Worm (Caenorhabditis elegans): Measurements from ENCODE around the gene nkat-3.

DNA sequence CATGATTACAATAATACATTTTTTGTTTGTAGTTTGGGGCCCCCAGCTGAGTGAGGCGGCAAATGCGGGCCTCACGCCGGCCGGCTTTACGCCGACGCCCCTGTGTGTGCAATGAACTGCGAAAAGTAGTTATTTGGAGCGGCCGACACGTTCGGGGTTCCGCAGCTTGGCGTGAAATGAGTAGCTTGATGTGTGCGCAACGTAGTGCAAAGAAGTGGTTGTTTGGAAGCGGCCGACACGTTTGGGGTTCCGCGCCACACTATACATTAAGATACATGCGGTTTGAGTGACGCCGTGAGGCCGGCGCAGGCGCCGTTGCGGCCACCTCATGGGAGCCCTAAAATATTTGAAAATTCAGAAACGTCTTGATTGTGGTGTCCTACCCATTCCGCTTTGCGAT lies 27.1 kb downstream of the nkat-3 start:
- TF ChIP-seq mec-3 (tag; optimal IDR thresholded peaks at IDR 0.05; ENCODE audit: borderline replicate concordance) = no peak
- TF ChIP-seq eyg-1 (tag; optimal IDR thresholded peaks at IDR 0.05) = no peak
- TF ChIP-seq hlh-15 (tag; optimal IDR thresholded peaks at IDR 0.05) = no peak
- no peak for TF ChIP-seq nhr-11 (tag; optimal IDR thresholded peaks at IDR 0.05)
- TF ChIP-seq pax-1 (tag; optimal IDR thresholded peaks at IDR 0.05) = no peak
- no peak for TF ChIP-seq fkh-10 (GFP tag; optimal IDR thresholded peaks at IDR 0.05)
- no peak for TF ChIP-seq dve-1 (tag; optimal IDR thresholded peaks at IDR 0.05)
- no peak for TF ChIP-seq rnt-1 (tag; optimal IDR thresholded peaks at IDR 0.05)
- no peak for TF ChIP-seq pat-9 (tag; optimal IDR thresholded peaks at IDR 0.05)
- TF ChIP-seq pha-2 (tag; optimal IDR thresholded peaks at IDR 0.05) = no peak
- no peak for TF ChIP-seq ama-1 (optimal IDR thresholded peaks at IDR 0.05)
- TF ChIP-seq ets-4 (tag; optimal IDR thresholded peaks at IDR 0.05) = no peak
- no peak for TF ChIP-seq ref-2 (tag; optimal IDR thresholded peaks at IDR 0.05)
- no peak for TF ChIP-seq sox-4 (tag; optimal IDR thresholded peaks at IDR 0.05)
